Fruit fly (Drosophila melanogaster) whole organism, embryonic: ENCODE data around the gene CG31189.
A peak's percentile ranks its signal among the peaks of the same experiment; 100 is the strongest.

Experiments
- BtbVII ChIP-seq: fragments of 200-800 bp; sonication (Bioruptor generic); optimal IDR thresholded peaks from 3 replicates; lab custom pipeline; 2017; ENCODE audit warnings: missing biosample characterization, mild to moderate bottlenecking, missing genetic modification characterization
- CG11398 ChIP-seq: fragments of 200-800 bp; sonication (Bioruptor generic); optimal IDR thresholded peaks from 2 replicates; lab custom pipeline; 2016; ENCODE audit warnings: missing biosample characterization, missing genetic modification characterization
- CG11560 ChIP-seq: fragments of 200-800 bp; sonication (Bioruptor generic); IDR thresholded peaks from 3 replicates; pipeline ENCODE4 v1.3.6; 2022; ENCODE audit warnings: missing biosample characterization, missing genetic modification characterization
- CG1233 ChIP-seq: fragments of 200-800 bp; sonication (Bioruptor generic); optimal IDR thresholded peaks from 4 replicates; lab custom pipeline; 2018; ENCODE audit warnings: missing biosample characterization, mild to moderate bottlenecking, missing genetic modification characterization
- CG2116 ChIP-seq: fragments of 200-800 bp; sonication (Bioruptor generic); optimal IDR thresholded peaks from 3 replicates; lab custom pipeline; 2018; ENCODE audit warnings: missing biosample characterization, mild to moderate bottlenecking, missing genetic modification characterization
- CG2199 ChIP-seq: fragments of 200-800 bp; sonication (Bioruptor generic); IDR thresholded peaks from 3 replicates; pipeline ENCODE4 v1.3.6; 2022; ENCODE audit warnings: missing biosample characterization, missing genetic modification characterization
- CG2712 ChIP-seq: fragments of 200-800 bp; optimal IDR thresholded peaks from 3 replicates; lab custom pipeline; 2019; ENCODE audit warnings: missing biosample characterization, mild to moderate bottlenecking, missing genetic modification characterization, moderate library complexity
- CG34422 ChIP-seq: fragments of 200-800 bp; sonication (Bioruptor generic); IDR thresholded peaks from 3 replicates; pipeline ENCODE4 v1.3.6; 2022; ENCODE audit warnings: missing biosample characterization, missing genetic modification characterization
- CG3847 ChIP-seq: fragments of 200-800 bp; sonication (Bioruptor generic); IDR thresholded peaks from 2 replicates; pipeline ENCODE4 v1.3.6; 2022; ENCODE audit warnings: missing biosample characterization, missing genetic modification characterization
- CG4360 ChIP-seq: fragments of 200-800 bp; sonication (Bioruptor generic); IDR thresholded peaks from 2 replicates; pipeline ENCODE4 v1.3.6; 2022; ENCODE audit warnings: missing biosample characterization, missing genetic modification characterization
- CG7271 ChIP-seq: fragments of 200-800 bp; sonication (Bioruptor generic); optimal IDR thresholded peaks from 2 replicates; lab custom pipeline; 2018; ENCODE audit warnings: missing biosample characterization, mild to moderate bottlenecking, missing genetic modification characterization, moderate library complexity
- CG8290 ChIP-seq, 3 experiments: fragments of 200-800 bp; sonication (Bioruptor generic); optimal IDR thresholded peaks; 2 replicates each; lab custom pipeline; 2016 to 2019; ENCODE audit warnings: missing biosample characterization in 3 of 3, missing genetic modification characterization in 3 of 3, mild to moderate bottlenecking in 2 of 3, moderate library complexity in 1 of 3
- D19A ChIP-seq: fragments of 200-800 bp; optimal IDR thresholded peaks from 3 replicates; lab custom pipeline; 2019; ENCODE audit warnings: missing biosample characterization, mild to moderate bottlenecking, missing genetic modification characterization, moderate library complexity
- Elba2 ChIP-seq: fragments of 200-800 bp; sonication (Bioruptor generic); optimal IDR thresholded peaks from 3 replicates; lab custom pipeline; 2016; ENCODE audit warnings: missing biosample characterization, missing genetic modification characterization
- GATAe ChIP-seq: fragments of 200-800 bp; sonication (Bioruptor generic); conservative IDR thresholded peaks from 2 replicates; pipeline ENCODE4 v1.3.6; 2022; ENCODE audit warnings: missing biosample characterization, missing genetic modification characterization
- HLH4C ChIP-seq: fragments of 200-800 bp; sonication (Bioruptor generic); IDR thresholded peaks from 3 replicates; pipeline ENCODE4 v1.3.6; 2022; ENCODE audit warnings: missing biosample characterization, missing genetic modification characterization; ENCODE audit not compliant: partially characterized antibody
- Hey ChIP-seq: fragments of 200-800 bp; sonication (Bioruptor generic); optimal IDR thresholded peaks from 3 replicates; lab custom pipeline; 2018; ENCODE audit warnings: missing biosample characterization, mild to moderate bottlenecking, missing genetic modification characterization
- Lpt ChIP-seq: fragments of >200 bp; optimal IDR thresholded peaks from 2 replicates; lab custom pipeline; 2018; ENCODE audit warnings: missing biosample characterization, missing genetic modification characterization
- Max ChIP-seq: fragments of 200-800 bp; sonication (Bioruptor generic); optimal IDR thresholded peaks from 2 replicates; lab custom pipeline; 2016; ENCODE audit warnings: missing biosample characterization, mild to moderate bottlenecking, missing genetic modification characterization
- Pdp1 ChIP-seq, 2 experiments: fragments of 200-800 bp; sonication (Bioruptor generic); optimal IDR thresholded peaks; 3 replicates each; lab custom pipeline; 2016; ENCODE audit warnings: missing biosample characterization in 2 of 2, missing genetic modification characterization in 2 of 2, mild to moderate bottlenecking in 1 of 2, moderate library complexity in 1 of 2
- Spps ChIP-seq: fragments of 200-800 bp; sonication (Bioruptor generic); optimal IDR thresholded peaks from 2 replicates; lab custom pipeline; 2018; ENCODE audit warnings: missing biosample characterization, mild to moderate bottlenecking, missing genetic modification characterization
- Sry-δ ChIP-seq: fragments of 200-800 bp; sonication (Bioruptor generic); optimal IDR thresholded peaks from 2 replicates; lab custom pipeline; 2016; ENCODE audit warnings: missing biosample characterization, missing genetic modification characterization
- Trl ChIP-seq, 3 experiments: fragments of >200 bp in 2 of 3; fragments of 200-800 bp in 1 of 3; sonication (Bioruptor generic) in 1 of 3; optimal IDR thresholded peaks; 2 replicates in 1 of 3; 3 replicates in 2 of 3; lab custom pipeline; 2016 to 2017; ENCODE audit warnings: missing biosample characterization in 1 of 3, missing genetic modification characterization in 1 of 3
- Usf ChIP-seq: fragments of 200-800 bp; sonication (Bioruptor generic); optimal IDR thresholded peaks from 2 replicates; lab custom pipeline; 2017; ENCODE audit warnings: missing genotype, missing biosample characterization, missing genetic modification characterization
- cato ChIP-seq: fragments of 200-800 bp; sonication (Bioruptor generic); optimal IDR thresholded peaks from 2 replicates; lab custom pipeline; 2016; ENCODE audit warnings: missing biosample characterization, missing genetic modification characterization, borderline replicate concordance
- en ChIP-seq: fragments of 200-800 bp; sonication (Bioruptor generic); optimal IDR thresholded peaks from 2 replicates; lab custom pipeline; 2016; ENCODE audit warnings: missing biosample characterization, missing genetic modification characterization
- eve ChIP-seq, 2 experiments: fragments of >200 bp; optimal IDR thresholded peaks; 2 replicates each; lab custom pipeline; 2017; ENCODE audit warnings: missing biosample characterization in 2 of 2, missing genetic modification characterization in 2 of 2
- exex ChIP-seq: fragments of 200-800 bp; sonication (Bioruptor generic); optimal IDR thresholded peaks from 4 replicates; lab custom pipeline; 2018; ENCODE audit warnings: missing biosample characterization, mild to moderate bottlenecking, missing genetic modification characterization, moderate library complexity
- fd3F ChIP-seq: fragments of 200-800 bp; sonication (Bioruptor generic); optimal IDR thresholded peaks from 2 replicates; lab custom pipeline; 2018; ENCODE audit warnings: missing biosample characterization, mild to moderate bottlenecking, missing genetic modification characterization, moderate library complexity
- insv ChIP-seq, 2 experiments: fragments of 200-800 bp; sonication (Bioruptor generic); optimal IDR thresholded peaks; 3 replicates each; lab custom pipeline; 2016 to 2018; ENCODE audit warnings: missing biosample characterization in 2 of 2, missing genetic modification characterization in 2 of 2
- lbe ChIP-seq: fragments of 200-800 bp; sonication (Bioruptor generic); optimal IDR thresholded peaks from 2 replicates; lab custom pipeline; 2016; ENCODE audit warnings: missing biosample characterization, mild to moderate bottlenecking, missing genetic modification characterization
- luna ChIP-seq: fragments of 200-800 bp; sonication (Bioruptor generic); optimal IDR thresholded peaks from 2 replicates; lab custom pipeline; 2016; ENCODE audit warnings: missing biosample characterization, missing genetic modification characterization
- nau ChIP-seq: fragments of 200-800 bp; sonication (Bioruptor generic); optimal IDR thresholded peaks from 3 replicates; lab custom pipeline; 2017; ENCODE audit warnings: missing biosample characterization, mild to moderate bottlenecking, missing genetic modification characterization, missing genetic modification reagents
- oc ChIP-seq: fragments of 200-800 bp; sonication (Bioruptor generic); optimal IDR thresholded peaks from 2 replicates; lab custom pipeline; 2018; ENCODE audit warnings: missing biosample characterization, mild to moderate bottlenecking, missing genetic modification characterization, moderate library complexity
- sens ChIP-seq: fragments of 200-800 bp; sonication (Bioruptor generic); peaks from one replicate; lab custom pipeline; 2016; ENCODE audit warnings: missing biosample characterization, missing genetic modification characterization
- slou ChIP-seq: fragments of 200-800 bp; sonication (Bioruptor generic); optimal IDR thresholded peaks from 3 replicates; lab custom pipeline; 2016; ENCODE audit warnings: missing biosample characterization, missing genetic modification characterization
- sug ChIP-seq: fragments of 200-800 bp; optimal IDR thresholded peaks from 2 replicates; lab custom pipeline; 2019; ENCODE audit warnings: missing biosample characterization, mild to moderate bottlenecking, missing genetic modification characterization, moderate library complexity

CG31189 gene

dm6 chr3R:21060430-21061245 lies 15.0 kb upstream of the CG31189 start, which contains the start of gene Mvl (continued):
- TF ChIP-seq Spps (tag; lab: Kevin White, UChicago) = peak; percentile 6
- TF ChIP-seq, all 482 proteins: peak for 126

dm6 chr3R:21059486-21060356 lies 14.1 kb upstream of the CG31189 start:
- TF ChIP-seq Usf (GFP tag; lab: Kevin White, UChicago) (no peak), lbe (GFP tag; lab: Kevin White, UChicago) (peak; percentile 41), eve (GFP tag; optimal IDR thresholded peaks at IDR 0.05; lab: Kevin White, UChicago) (peak in 1 of 2 experiments; percentile 69), CG2116 (GFP tag; lab: Kevin White, UChicago) (peak; percentile 4), exex (tag; lab: Kevin White, UChicago) (peak; percentile 73), oc (no peak), D19A (tag; lab: Kevin White, UChicago) (peak; percentile 42), insv (GFP tag; optimal IDR thresholded peaks at IDR 0.05; lab: Kevin White, UChicago) (no peak), CG34422 (GFP tag; lab: Robert Waterston, UW) (no peak), Max (peak; percentile 31), CG2199 (GFP tag; lab: Robert Waterston, UW) (peak; percentile 88; the same call in 2 of the 3 replicates), Pdp1 (GFP tag; optimal IDR thresholded peaks at IDR 0.05; lab: Kevin White, UChicago) (peak in 1 of 2 experiments; percentile 56), sens (GFP tag; lab: Kevin White, UChicago) (peak; percentile 61), BtbVII (GFP tag; lab: Kevin White, UChicago) (peak; percentile 23), sug (tag; lab: Kevin White, UChicago) (peak; percentile 6), CG4360 (peak; percentile 74), Hey (tag; lab: Kevin White, UChicago) (peak; percentile 24), Lpt (GFP tag; lab: Kevin White, UChicago) (no peak), cato (no peak), HLH4C (GFP tag; lab: Robert Waterston, UW) (no peak), CG1233 (GFP tag; lab: Kevin White, UChicago) (peak; percentile 1), Elba2 (GFP tag; lab: Kevin White, UChicago) (peak; percentile 62), CG11398 (no peak), Trl (optimal IDR thresholded peaks at IDR 0.05; lab: Kevin White, UChicago) (peak; percentile 72 to 80), Trl (GFP tag; optimal IDR thresholded peaks at IDR 0.05; lab: Kevin White, UChicago) (no peak), CG11560 (tag; lab: Robert Waterston, UW) (no peak)

dm6 chr3R:21057519-21057918 lies 11.9 kb upstream of the CG31189 start:
- TF ChIP-seq Sry-δ (GFP tag; lab: Kevin White, UChicago) = no peak
- TF ChIP-seq fd3F (GFP tag; lab: Kevin White, UChicago) = no peak

dm6 chr3R:21050875-21051274 lies 5.2 kb upstream of the CG31189 start, which contains the start of gene Jhbp15:
TSS of gene Jhbp15 (minus strand) at chr3R:21050975.
- no peak for TF ChIP-seq CG2712
- no peak for TF ChIP-seq CG3847
- no peak for TF ChIP-seq GATAe (GFP tag; lab: Robert Waterston, UW)
- no peak for TF ChIP-seq slou (GFP tag; lab: Kevin White, UChicago)
- TF ChIP-seq luna (GFP tag; lab: Kevin White, UChicago) = no peak
- no peak for TF ChIP-seq en (GFP tag; lab: Kevin White, UChicago)
- TF ChIP-seq CG8290 (GFP tag; optimal IDR thresholded peaks at IDR 0.05; lab: Kevin White, UChicago) = no peak
- no peak for TF ChIP-seq CG8290 (tag; optimal IDR thresholded peaks at IDR 0.05; lab: Kevin White, UChicago)
- TF ChIP-seq nau (GFP tag; lab: Kevin White, UChicago) = no peak
- no peak for TF ChIP-seq CG7271 (tag; lab: Kevin White, UChicago)
- TF ChIP-seq, all 482 proteins: peak for 0
